Worm (Caenorhabditis elegans) whole organism, L1 larva: Measurements from ENCODE around the gene nspf-3.
A peak's percentile ranks its signal among the peaks of the same experiment; 100 is the strongest.

ENCODE experiments used
- C04F5.9 ChIP-seq: sonication (generic microtip); optimal IDR thresholded peaks from 2 replicates; lab custom pipeline; 2016; ENCODE audit warnings: missing genetic modification characterization, missing compliant biosample characterization
- Y116A8C.19 ChIP-seq: sonication (generic microtip); optimal IDR thresholded peaks from 2 replicates; lab custom pipeline; 2016; ENCODE audit warnings: missing compliant biosample characterization, missing genetic modification characterization, borderline replicate concordance
- blmp-1 ChIP-seq: fragments of 150-350 bp; optimal IDR thresholded peaks from 2 replicates; lab custom pipeline; 2014; ENCODE audit warnings: missing biosample characterization, missing genetic modification characterization
- ceh-63 ChIP-seq: fragments of 200-800 bp; sonication (Bioruptor generic); optimal IDR thresholded peaks from 2 replicates; lab custom pipeline; 2018; ENCODE audit warnings: mild to moderate bottlenecking, missing genetic modification characterization, missing compliant biosample characterization
- dsc-1 ChIP-seq: sonication (generic microtip); optimal IDR thresholded peaks from 2 replicates; lab custom pipeline; 2016; ENCODE audit warnings: mild to moderate bottlenecking, missing genetic modification characterization, missing compliant biosample characterization
- efl-1 ChIP-seq, 4 experiments: fragments of 150-350 bp; optimal IDR thresholded peaks in 3 of 4; peaks in 1 of 4; 1 replicate in 1 of 4; 2 replicates in 3 of 4; lab custom pipeline; 2014; ENCODE audit warnings: missing biosample characterization in 2 of 4, missing genetic modification characterization in 2 of 4, missing genetic modification reagents in 2 of 4
- egl-13 ChIP-seq: sonication (generic microtip); optimal IDR thresholded peaks from 2 replicates; lab custom pipeline; 2016; ENCODE audit warnings: missing genotype, missing genetic modification reagents, missing genetic modification characterization, missing compliant biosample characterization
- elt-2 ChIP-seq: sonication (generic microtip); optimal IDR thresholded peaks from 2 replicates; lab custom pipeline; 2016; ENCODE audit warnings: missing genetic modification characterization, mild to moderate bottlenecking, inconsistent platforms, missing compliant biosample characterization, missing genetic modification reagents
- elt-3 ChIP-seq, 6 experiments: fragments of 150-350 bp in 1 of 6; sonication (generic microtip); optimal IDR thresholded peaks; 2 replicates each; lab custom pipeline; 2017 to 2018; ENCODE audit warnings: missing biosample characterization in 6 of 6, missing genetic modification characterization in 6 of 6, inconsistent platforms in 1 of 6
- fkh-8 ChIP-seq: sonication (generic microtip); optimal IDR thresholded peaks from 2 replicates; lab custom pipeline; 2016; ENCODE audit warnings: mild to moderate bottlenecking, missing genetic modification characterization, missing compliant biosample characterization
- grh-1 ChIP-seq: fragments of 200-800 bp; sonication (Bioruptor generic); IDR thresholded peaks from 2 replicates; pipeline ENCODE4 v1.3.6; 2022; ENCODE audit warnings: missing genetic modification reagents, missing genetic modification characterization, missing compliant biosample characterization
- hlh-4 ChIP-seq: sonication (generic microtip); optimal IDR thresholded peaks from 2 replicates; lab custom pipeline; 2016; ENCODE audit warnings: mild to moderate bottlenecking, missing genetic modification characterization, missing compliant biosample characterization
- irx-1 ChIP-seq: sonication (generic microtip); optimal IDR thresholded peaks from 2 replicates; lab custom pipeline; 2016; ENCODE audit warnings: missing genetic modification characterization, missing compliant biosample characterization
- jun-1 ChIP-seq: fragments of 150-350 bp; optimal IDR thresholded peaks from 2 replicates; lab custom pipeline; 2014; ENCODE audit warnings: missing biosample characterization, missing genetic modification reagents, missing genetic modification characterization
- lin-14 ChIP-seq: fragments of 200-800 bp; sonication (Bioruptor generic); optimal IDR thresholded peaks from 2 replicates; lab custom pipeline; 2018; ENCODE audit warnings: mild to moderate bottlenecking, missing genetic modification characterization, moderate library complexity, missing compliant biosample characterization
- lin-35 ChIP-seq, 2 experiments: fragments of 150-350 bp; optimal IDR thresholded peaks; 2 replicates each; lab custom pipeline; 2014; ENCODE audit warnings: missing biosample characterization in 2 of 2, missing genetic modification characterization in 2 of 2, missing genetic modification reagents in 2 of 2
- lin-39 ChIP-seq: fragments of 150-350 bp; optimal IDR thresholded peaks from 2 replicates; lab custom pipeline; 2014; ENCODE audit warnings: missing biosample characterization, missing genetic modification reagents, missing genetic modification characterization
- lir-3 ChIP-seq: sonication (generic microtip); optimal IDR thresholded peaks from 2 replicates; lab custom pipeline; 2016; ENCODE audit warnings: mild to moderate bottlenecking, missing genetic modification characterization, moderate library complexity, missing compliant biosample characterization; ENCODE audit not compliant: poor library complexity
- lsy-2 ChIP-seq, 2 experiments: fragments of 150-350 bp; optimal IDR thresholded peaks; 2 replicates each; lab custom pipeline; 2014; ENCODE audit warnings: missing biosample characterization in 2 of 2, missing genetic modification characterization in 2 of 2
- mab-9 ChIP-seq: fragments of 200-800 bp; sonication (Bioruptor generic); IDR thresholded peaks from 2 replicates; pipeline ENCODE4 v1.3.6; 2022; ENCODE audit warnings: missing genetic modification reagents, missing genetic modification characterization, missing compliant biosample characterization
- mdl-1 ChIP-seq, 2 experiments: fragments of 150-350 bp; optimal IDR thresholded peaks; 2 replicates each; lab custom pipeline; 2014 to 2017; ENCODE audit warnings: missing biosample characterization in 2 of 2, missing genetic modification characterization in 2 of 2, inconsistent platforms in 1 of 2
- mef-2 ChIP-seq: fragments of 150-350 bp; optimal IDR thresholded peaks from 2 replicates; lab custom pipeline; 2014; ENCODE audit warnings: missing biosample characterization, missing genetic modification characterization
- mep-1 ChIP-seq: fragments of 150-350 bp; optimal IDR thresholded peaks from 2 replicates; lab custom pipeline; 2014; ENCODE audit warnings: missing biosample characterization, missing genetic modification characterization
- nhr-20 ChIP-seq: sonication (generic microtip); optimal IDR thresholded peaks from 2 replicates; lab custom pipeline; 2016; ENCODE audit warnings: mild to moderate bottlenecking, missing genetic modification characterization, missing compliant biosample characterization
- nhr-237 ChIP-seq: fragments of 150-350 bp; optimal IDR thresholded peaks from 2 replicates; lab custom pipeline; 2014; ENCODE audit warnings: missing biosample characterization, missing genetic modification characterization
- nhr-28 ChIP-seq: fragments of 150-350 bp; optimal IDR thresholded peaks from 2 replicates; lab custom pipeline; 2014; ENCODE audit warnings: missing biosample characterization, missing genetic modification characterization
- nhr-47 ChIP-seq: sonication (generic microtip); optimal IDR thresholded peaks from 2 replicates; lab custom pipeline; 2016; ENCODE audit warnings: mild to moderate bottlenecking, missing genetic modification characterization, moderate library complexity, missing compliant biosample characterization
- nhr-71 ChIP-seq: sonication (generic microtip); optimal IDR thresholded peaks from 2 replicates; lab custom pipeline; 2016; ENCODE audit warnings: mild to moderate bottlenecking, missing genetic modification characterization, moderate library complexity, missing compliant biosample characterization
- nhr-77 ChIP-seq: fragments of 150-350 bp; optimal IDR thresholded peaks from 2 replicates; lab custom pipeline; 2014; ENCODE audit warnings: missing biosample characterization, missing genetic modification characterization
- nhr-84 ChIP-seq: sonication (generic microtip); optimal IDR thresholded peaks from 2 replicates; lab custom pipeline; 2017; ENCODE audit warnings: missing biosample characterization, missing genetic modification characterization
- nhr-85 ChIP-seq: sonication (generic microtip); peaks from one replicate; lab custom pipeline; 2016; ENCODE audit warnings: missing genetic modification characterization, inconsistent platforms, missing compliant biosample characterization
- nhr-90 ChIP-seq: sonication (generic microtip); optimal IDR thresholded peaks from 2 replicates; lab custom pipeline; 2016; ENCODE audit warnings: mild to moderate bottlenecking, missing genetic modification characterization, missing compliant biosample characterization; ENCODE audit not compliant: poor library complexity
- pax-3 ChIP-seq: fragments of 200-800 bp; sonication (Bioruptor generic); optimal IDR thresholded peaks from 2 replicates; lab custom pipeline; 2018; ENCODE audit warnings: mild to moderate bottlenecking, missing genetic modification characterization, moderate library complexity, missing compliant biosample characterization
- rnt-1 ChIP-seq: sonication (generic microtip); optimal IDR thresholded peaks from 2 replicates; lab custom pipeline; 2016; ENCODE audit warnings: mild to moderate bottlenecking, missing genetic modification characterization, moderate library complexity, missing compliant biosample characterization
- snu-23 ChIP-seq: sonication (generic microtip); optimal IDR thresholded peaks from 2 replicates; lab custom pipeline; 2016; ENCODE audit warnings: missing genetic modification characterization, missing compliant biosample characterization
- sptf-1 ChIP-seq: fragments of 150-350 bp; optimal IDR thresholded peaks from 2 replicates; lab custom pipeline; 2014; ENCODE audit warnings: missing biosample characterization, missing genetic modification characterization
- unc-130 ChIP-seq: fragments of 150-350 bp; optimal IDR thresholded peaks from 2 replicates; lab custom pipeline; 2017; ENCODE audit warnings: missing biosample characterization, missing genetic modification characterization, inconsistent platforms
- unc-30 ChIP-seq: sonication (generic microtip); optimal IDR thresholded peaks from 2 replicates; lab custom pipeline; 2017; ENCODE audit warnings: missing biosample characterization, missing genetic modification characterization
- unc-62 ChIP-seq: fragments of 150-350 bp; optimal IDR thresholded peaks from 2 replicates; lab custom pipeline; 2014; ENCODE audit warnings: missing biosample characterization, missing genetic modification reagents, missing genetic modification characterization
- unc-86 ChIP-seq: sonication (generic microtip); optimal IDR thresholded peaks from 2 replicates; lab custom pipeline; 2016; ENCODE audit warnings: missing genetic modification characterization, missing compliant biosample characterization
- unc-98 ChIP-seq: fragments of 200-800 bp; sonication (Bioruptor generic); IDR thresholded peaks from 2 replicates; pipeline ENCODE4 v1.3.6; 2022; ENCODE audit warnings: missing genetic modification characterization, missing compliant biosample characterization
- vab-15 ChIP-seq: sonication (generic microtip); optimal IDR thresholded peaks from 2 replicates; lab custom pipeline; 2017; ENCODE audit warnings: missing genotype, mild to moderate bottlenecking, missing genetic modification characterization, missing compliant biosample characterization
- ztf-11 ChIP-seq, 2 experiments: sonication (generic microtip); optimal IDR thresholded peaks; 2 replicates each; lab custom pipeline; 2016 to 2017; ENCODE audit warnings: missing genetic modification characterization in 2 of 2, missing biosample characterization in 1 of 2, missing compliant biosample characterization in 1 of 2
- ztf-4 ChIP-seq: fragments of 150-350 bp; optimal IDR thresholded peaks from 2 replicates; lab custom pipeline; 2014; ENCODE audit warnings: missing biosample characterization, missing genetic modification characterization

Gene nspf-3

ce11 chrII:2717335-2717734 is 27.4 kb upstream of the nspf-3 start, which contains the start of gene T05A8.3:
TSS of gene T05A8.3 (minus strand) at chrII:2717435.
- TF ChIP-seq nhr-28, result no peak
- no peak for TF ChIP-seq mep-1 (tag; lab: Kevin White, UChicago)
- no peak for TF ChIP-seq nhr-85 (tag; lab: Kevin White, UChicago)
- TF ChIP-seq nhr-71, result no peak
- no peak for TF ChIP-seq nhr-84
- TF ChIP-seq unc-98 (GFP tag; lab: Robert Waterston, UW), result no peak
- no peak for TF ChIP-seq egl-13 (tag; lab: Kevin White, UChicago)
- TF ChIP-seq irx-1 (tag; lab: Kevin White, UChicago), result no peak
- no peak for TF ChIP-seq ztf-4 (tag; lab: Kevin White, UChicago)
- TF ChIP-seq lsy-2 (tag; optimal IDR thresholded peaks at IDR 0.05; lab: Kevin White, UChicago), result no peak
- TF ChIP-seq hlh-4, result no peak
- TF ChIP-seq unc-62 (GFP tag; lab: Kevin White, UChicago), result no peak
- TF ChIP-seq lir-3 (tag; lab: Kevin White, UChicago), result no peak
- TF ChIP-seq nhr-47 (tag; lab: Kevin White, UChicago), result no peak
- TF ChIP-seq sptf-1, result no peak
- TF ChIP-seq lin-39, result no peak
- no peak for TF ChIP-seq unc-30 (tag; lab: Kevin White, UChicago)
- no peak for TF ChIP-seq nhr-237
- TF ChIP-seq, all 84 proteins: peak for 0

ce11 chrII:2710919-2711318 is 20.9 kb upstream of the nspf-3 start, which contains the start of gene T05A8.2:
TSS of gene T05A8.2 (minus strand) at chrII:2711019.
- TF ChIP-seq elt-2 (tag; lab: Kevin White, UChicago), result no peak
- TF ChIP-seq dsc-1, result no peak
- no peak for TF ChIP-seq mef-2
- TF ChIP-seq egl-13 (tag; lab: Kevin White, UChicago), result no peak
- no peak for TF ChIP-seq grh-1 (GFP tag; lab: Robert Waterston, UW)
- TF ChIP-seq unc-86 (tag; lab: Kevin White, UChicago), result no peak
- TF ChIP-seq ztf-4 (tag; lab: Kevin White, UChicago), result no peak
- no peak for TF ChIP-seq blmp-1 (tag; lab: Kevin White, UChicago)

- no peak for TF ChIP-seq mab-9 (GFP tag; lab: Robert Waterston, UW)
- TF ChIP-seq, all 84 proteins: peak for 0
Measured at ce11 chrII:2709942-2710341, 20.0 kb upstream of the nspf-3 start, which contains the start of gene T05A8.1. TSS of gene T05A8.1 (minus strand) at chrII:2710042.

ce11 chrII:2707872-2708271 is 17.9 kb upstream of the nspf-3 start, which contains the start of gene Y47G7B.2:
TSS of gene Y47G7B.2 (minus strand) at chrII:2708014.
- peak; percentile 29 for TF ChIP-seq rnt-1
- TF ChIP-seq vab-15 (tag; lab: Kevin White, UChicago), result no peak
- peak; percentile 66 for TF ChIP-seq lin-14 (GFP tag; lab: Kevin White, UChicago)
- TF ChIP-seq hlh-4, result no peak
- TF ChIP-seq efl-1 (optimal IDR thresholded peaks at IDR 0.05; lab: Kevin White, UChicago), result peak; percentile 29 to 64
- no peak for TF ChIP-seq efl-1 (GFP tag; optimal IDR thresholded peaks at IDR 0.05 in 1 of 2; lab: Kevin White, UChicago)
- TF ChIP-seq nhr-47 (tag; lab: Kevin White, UChicago), result peak; percentile 23
- TF ChIP-seq unc-62 (GFP tag; lab: Kevin White, UChicago), result no peak
- TF ChIP-seq fkh-8, result peak; percentile 55
- peak in 1 of 2 experiments; percentile 34 for TF ChIP-seq lin-35 (GFP tag; optimal IDR thresholded peaks at IDR 0.05; lab: Kevin White, UChicago)
- TF ChIP-seq mdl-1 (tag; optimal IDR thresholded peaks at IDR 0.05; lab: Kevin White, UChicago), result peak in 1 of 2 experiments; percentile 8
- no peak for TF ChIP-seq C04F5.9 (tag; lab: Kevin White, UChicago)
- TF ChIP-seq nhr-71, result peak; percentile 42
- TF ChIP-seq nhr-20 (tag; lab: Kevin White, UChicago), result peak; percentile 7

- TF ChIP-seq Y116A8C.19 (tag; lab: Kevin White, UChicago) (no peak), jun-1 (no peak), nhr-77 (tag; lab: Kevin White, UChicago) (no peak), mef-2 (no peak), nhr-237 (no peak), rnt-1 (no peak), nhr-47 (tag; lab: Kevin White, UChicago) (no peak), elt-3 (tag; optimal IDR thresholded peaks at IDR 0.05; lab: Kevin White, UChicago) (no peak), ztf-11 (tag; optimal IDR thresholded peaks at IDR 0.05; lab: Kevin White, UChicago) (no peak), elt-2 (tag; lab: Kevin White, UChicago) (no peak), ceh-63 (GFP tag; lab: Kevin White, UChicago) (no peak), pax-3 (tag; lab: Kevin White, UChicago) (no peak), unc-130 (tag; lab: Kevin White, UChicago) (no peak), egl-13 (tag; lab: Kevin White, UChicago) (no peak), vab-15 (tag; lab: Kevin White, UChicago) (no peak), nhr-90 (tag; lab: Kevin White, UChicago) (no peak), snu-23 (GFP tag; lab: Kevin White, UChicago) (no peak)
Measured at ce11 chrII:2705200-2705599, 15.2 kb upstream of the nspf-3 start, which contains the start of gene srh-128. TSS of gene srh-128 (minus strand) at chrII:2705300.
